Worm (Caenorhabditis elegans) whole organism, L1 larva: ENCODE results near the gene H39E23.3.
"Not testable (repeated sequence)": the region's sequence is repeated elsewhere in the genome, so short reads cannot be mapped to it uniquely, and the experiment has no call there.

Source experiments
- C16A3.4 ChIP-seq: fragments of 150-350 bp; optimal IDR thresholded peaks from 2 replicates; lab custom pipeline; 2014; ENCODE audit warnings: missing biosample characterization, missing genetic modification characterization
- blmp-1 ChIP-seq: fragments of 150-350 bp; optimal IDR thresholded peaks from 2 replicates; lab custom pipeline; 2014; ENCODE audit warnings: missing biosample characterization, missing genetic modification characterization
- ceh-90 ChIP-seq: sonication (generic microtip); optimal IDR thresholded peaks from 2 replicates; lab custom pipeline; 2016; ENCODE audit warnings: missing genetic modification characterization, missing compliant biosample characterization
- ces-1 ChIP-seq: fragments of 150-350 bp; optimal IDR thresholded peaks from 2 replicates; lab custom pipeline; 2014; ENCODE audit warnings: missing biosample characterization, missing genetic modification reagents, missing genetic modification characterization
- efl-1 ChIP-seq, 4 experiments: fragments of 150-350 bp; optimal IDR thresholded peaks in 3 of 4; peaks in 1 of 4; 1 replicate in 1 of 4; 2 replicates in 3 of 4; lab custom pipeline; 2014; ENCODE audit warnings: missing biosample characterization in 2 of 4, missing genetic modification characterization in 2 of 4, missing genetic modification reagents in 2 of 4
- egl-13 ChIP-seq: sonication (generic microtip); optimal IDR thresholded peaks from 2 replicates; lab custom pipeline; 2016; ENCODE audit warnings: missing genotype, missing genetic modification reagents, missing genetic modification characterization, missing compliant biosample characterization
- elt-2 ChIP-seq: sonication (generic microtip); optimal IDR thresholded peaks from 2 replicates; lab custom pipeline; 2016; ENCODE audit warnings: missing genetic modification characterization, mild to moderate bottlenecking, inconsistent platforms, missing compliant biosample characterization, missing genetic modification reagents
- elt-3 ChIP-seq, 6 experiments: fragments of 150-350 bp in 1 of 6; sonication (generic microtip); optimal IDR thresholded peaks; 2 replicates each; lab custom pipeline; 2017 to 2018; ENCODE audit warnings: missing biosample characterization in 6 of 6, missing genetic modification characterization in 6 of 6, inconsistent platforms in 1 of 6
- ets-5 ChIP-seq: fragments of 200-800 bp; sonication (Bioruptor generic); IDR thresholded peaks from 2 replicates; pipeline ENCODE4 v1.3.6; 2022; ENCODE audit warnings: missing genetic modification characterization, missing compliant biosample characterization
- fkh-10 ChIP-seq: sonication (generic microtip); optimal IDR thresholded peaks from 2 replicates; lab custom pipeline; 2017; ENCODE audit warnings: missing biosample characterization, missing genetic modification reagents, missing genetic modification characterization
- fos-1 ChIP-seq: fragments of 150-350 bp; optimal IDR thresholded peaks from 2 replicates; lab custom pipeline; 2014; ENCODE audit warnings: missing biosample characterization, missing genetic modification characterization
- grh-1 ChIP-seq: fragments of 200-800 bp; sonication (Bioruptor generic); IDR thresholded peaks from 2 replicates; pipeline ENCODE4 v1.3.6; 2022; ENCODE audit warnings: missing genetic modification reagents, missing genetic modification characterization, missing compliant biosample characterization
- hpl-2 ChIP-seq: fragments of 150-350 bp; optimal IDR thresholded peaks from 2 replicates; lab custom pipeline; 2014; ENCODE audit warnings: missing biosample characterization, missing genetic modification reagents, missing genetic modification characterization
- irx-1 ChIP-seq: sonication (generic microtip); optimal IDR thresholded peaks from 2 replicates; lab custom pipeline; 2016; ENCODE audit warnings: missing genetic modification characterization, missing compliant biosample characterization
- lin-13 ChIP-seq: fragments of 150-350 bp; optimal IDR thresholded peaks from 2 replicates; lab custom pipeline; 2014; ENCODE audit warnings: missing biosample characterization, missing genetic modification reagents, missing genetic modification characterization
- lin-14 ChIP-seq: fragments of 200-800 bp; sonication (Bioruptor generic); optimal IDR thresholded peaks from 2 replicates; lab custom pipeline; 2018; ENCODE audit warnings: mild to moderate bottlenecking, missing genetic modification characterization, moderate library complexity, missing compliant biosample characterization
- lin-35 ChIP-seq, 2 experiments: fragments of 150-350 bp; optimal IDR thresholded peaks; 2 replicates each; lab custom pipeline; 2014; ENCODE audit warnings: missing biosample characterization in 2 of 2, missing genetic modification characterization in 2 of 2, missing genetic modification reagents in 2 of 2
- mef-2 ChIP-seq: fragments of 150-350 bp; optimal IDR thresholded peaks from 2 replicates; lab custom pipeline; 2014; ENCODE audit warnings: missing biosample characterization, missing genetic modification characterization
- mep-1 ChIP-seq: fragments of 150-350 bp; optimal IDR thresholded peaks from 2 replicates; lab custom pipeline; 2014; ENCODE audit warnings: missing biosample characterization, missing genetic modification characterization
- nhr-11 ChIP-seq: fragments of 150-350 bp; optimal IDR thresholded peaks from 2 replicates; lab custom pipeline; 2014; ENCODE audit warnings: missing biosample characterization, missing genetic modification characterization
- nhr-20 ChIP-seq: sonication (generic microtip); optimal IDR thresholded peaks from 2 replicates; lab custom pipeline; 2016; ENCODE audit warnings: mild to moderate bottlenecking, missing genetic modification characterization, missing compliant biosample characterization
- nhr-237 ChIP-seq: fragments of 150-350 bp; optimal IDR thresholded peaks from 2 replicates; lab custom pipeline; 2014; ENCODE audit warnings: missing biosample characterization, missing genetic modification characterization
- nhr-47 ChIP-seq: sonication (generic microtip); optimal IDR thresholded peaks from 2 replicates; lab custom pipeline; 2016; ENCODE audit warnings: mild to moderate bottlenecking, missing genetic modification characterization, moderate library complexity, missing compliant biosample characterization
- nhr-71 ChIP-seq: sonication (generic microtip); optimal IDR thresholded peaks from 2 replicates; lab custom pipeline; 2016; ENCODE audit warnings: mild to moderate bottlenecking, missing genetic modification characterization, moderate library complexity, missing compliant biosample characterization
- nhr-76 ChIP-seq: sonication (generic microtip); optimal IDR thresholded peaks from 2 replicates; lab custom pipeline; 2017; ENCODE audit warnings: missing biosample characterization, missing genetic modification characterization
- nhr-85 ChIP-seq: sonication (generic microtip); peaks from one replicate; lab custom pipeline; 2016; ENCODE audit warnings: missing genetic modification characterization, inconsistent platforms, missing compliant biosample characterization
- nhr-90 ChIP-seq: sonication (generic microtip); optimal IDR thresholded peaks from 2 replicates; lab custom pipeline; 2016; ENCODE audit warnings: mild to moderate bottlenecking, missing genetic modification characterization, missing compliant biosample characterization; ENCODE audit not compliant: poor library complexity
- pax-3 ChIP-seq: fragments of 200-800 bp; sonication (Bioruptor generic); optimal IDR thresholded peaks from 2 replicates; lab custom pipeline; 2018; ENCODE audit warnings: mild to moderate bottlenecking, missing genetic modification characterization, moderate library complexity, missing compliant biosample characterization
- rnt-1 ChIP-seq: sonication (generic microtip); optimal IDR thresholded peaks from 2 replicates; lab custom pipeline; 2016; ENCODE audit warnings: mild to moderate bottlenecking, missing genetic modification characterization, moderate library complexity, missing compliant biosample characterization
- snpc-4 ChIP-seq: fragments of 150-350 bp; optimal IDR thresholded peaks from 2 replicates; lab custom pipeline; 2014; ENCODE audit warnings: missing biosample characterization, missing genetic modification characterization
- snu-23 ChIP-seq: sonication (generic microtip); optimal IDR thresholded peaks from 2 replicates; lab custom pipeline; 2016; ENCODE audit warnings: missing genetic modification characterization, missing compliant biosample characterization
- sup-37 ChIP-seq: fragments of 200-800 bp; sonication (Bioruptor generic); optimal IDR thresholded peaks from 2 replicates; lab custom pipeline; 2018; ENCODE audit warnings: mild to moderate bottlenecking, missing genetic modification characterization, missing compliant biosample characterization
- unc-130 ChIP-seq: fragments of 150-350 bp; optimal IDR thresholded peaks from 2 replicates; lab custom pipeline; 2017; ENCODE audit warnings: missing biosample characterization, missing genetic modification characterization, inconsistent platforms
- unc-30 ChIP-seq: sonication (generic microtip); optimal IDR thresholded peaks from 2 replicates; lab custom pipeline; 2017; ENCODE audit warnings: missing biosample characterization, missing genetic modification characterization
- vab-15 ChIP-seq: sonication (generic microtip); optimal IDR thresholded peaks from 2 replicates; lab custom pipeline; 2017; ENCODE audit warnings: missing genotype, mild to moderate bottlenecking, missing genetic modification characterization, missing compliant biosample characterization
- ztf-4 ChIP-seq: fragments of 150-350 bp; optimal IDR thresholded peaks from 2 replicates; lab custom pipeline; 2014; ENCODE audit warnings: missing biosample characterization, missing genetic modification characterization

The H39E23.3 gene

DNA sequence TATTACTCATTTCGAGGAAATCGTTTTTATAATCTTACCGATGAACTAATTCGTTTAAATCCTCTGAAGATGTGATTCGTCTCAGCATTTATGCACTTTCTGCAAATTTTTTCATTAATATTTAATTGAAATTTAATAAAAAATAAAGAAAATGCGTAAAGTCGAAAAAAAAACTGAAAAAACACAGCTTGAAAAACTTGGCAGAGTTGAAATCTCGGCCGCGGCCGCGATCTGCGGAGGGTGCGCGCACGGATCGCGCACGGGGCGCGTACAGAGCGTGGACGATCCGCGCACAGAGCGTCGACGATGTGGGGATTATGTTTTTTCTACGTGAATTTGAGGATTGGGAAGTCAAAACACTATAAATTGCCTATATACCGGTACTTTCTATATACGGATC is 30.2 kb downstream of the H39E23.3 start, which contains the start of gene AH10.4:
AH10.4 (minus strand) TSS at position 101 of the 400 bp plus-strand sequence.
- not testable (repeated sequence) for TF ChIP-seq blmp-1 (tag; lab: Kevin White, UChicago); hpl-2 (GFP tag; lab: Kevin White, UChicago); sup-37 (GFP tag; lab: Kevin White, UChicago)

DNA sequence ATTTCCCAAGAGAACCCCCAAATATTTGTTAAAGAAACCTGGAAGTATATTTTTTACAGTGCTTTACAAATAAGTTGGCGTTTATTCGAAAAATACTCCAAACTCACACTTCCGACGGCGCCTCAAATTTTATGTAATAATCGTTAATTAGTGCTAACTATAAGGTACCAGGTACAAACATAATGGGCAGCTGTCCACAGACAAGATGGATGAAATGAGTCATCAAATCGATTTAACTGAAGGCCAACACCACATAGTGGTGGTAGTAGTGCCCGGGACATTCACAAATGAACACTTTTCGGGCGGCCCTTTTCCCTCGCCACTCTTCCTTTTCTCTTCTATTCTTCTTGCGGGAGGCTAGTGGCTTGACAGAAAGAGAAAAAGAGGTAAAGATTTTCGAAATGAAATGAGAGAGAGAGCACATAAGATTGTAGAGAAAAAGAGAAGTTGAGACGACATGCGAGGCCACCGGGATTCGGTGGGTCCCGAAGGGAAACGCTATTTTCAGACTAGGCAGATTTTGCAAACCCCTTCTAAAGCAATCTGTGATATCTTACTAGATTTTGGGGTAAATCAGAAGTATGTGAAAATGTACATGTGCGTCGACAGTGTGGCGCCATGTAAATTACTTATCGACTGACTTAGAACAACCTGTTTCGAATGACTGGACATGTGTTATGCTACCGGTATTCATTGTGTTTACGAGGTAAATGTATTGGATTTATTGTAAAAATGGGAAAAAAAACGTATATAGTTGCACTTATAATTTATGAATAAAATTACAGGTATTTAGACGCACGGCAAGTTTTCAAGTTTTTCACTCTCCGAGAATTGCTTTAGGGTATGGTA is 31.9 kb downstream of the H39E23.3 start:
- no peak for TF ChIP-seq unc-30
- no peak for TF ChIP-seq ceh-90 (tag; lab: Kevin White, UChicago)
- TF ChIP-seq efl-1 (optimal IDR thresholded peaks at IDR 0.05; lab: Kevin White, UChicago), result no peak
- TF ChIP-seq efl-1 (GFP tag; optimal IDR thresholded peaks at IDR 0.05 in 1 of 2; lab: Kevin White, UChicago), result peak in 1 of 2 experiments; percentile 74
- TF ChIP-seq lin-13 (GFP tag; lab: Kevin White, UChicago), result no peak
- TF ChIP-seq nhr-85 (tag; lab: Kevin White, UChicago), result peak; percentile 62
- peak in 1 of 6 experiments; percentile 13 for TF ChIP-seq elt-3 (tag; optimal IDR thresholded peaks at IDR 0.05; lab: Kevin White, UChicago)
- peak; percentile 27 for TF ChIP-seq snu-23 (GFP tag; lab: Kevin White, UChicago)
- peak; percentile 59 for TF ChIP-seq mep-1 (tag; lab: Kevin White, UChicago)
- TF ChIP-seq ets-5 (GFP tag; lab: Robert Waterston, UW), result no peak
- peak; percentile 68 for TF ChIP-seq blmp-1 (tag; lab: Kevin White, UChicago)
- TF ChIP-seq grh-1, result peak; percentile 49; the same call in 1 of the 2 replicates
- peak; percentile 60 for TF ChIP-seq fos-1
- TF ChIP-seq elt-2 (tag; lab: Kevin White, UChicago), result no peak
- peak; percentile 83 for TF ChIP-seq lin-14 (GFP tag; lab: Kevin White, UChicago)
- peak; percentile 10 for TF ChIP-seq nhr-71
- peak; percentile 21 for TF ChIP-seq rnt-1 (tag; lab: Kevin White, UChicago)
- TF ChIP-seq lin-35 (GFP tag; optimal IDR thresholded peaks at IDR 0.05; lab: Kevin White, UChicago), result peak in 1 of 2 experiments; percentile 10
- TF ChIP-seq unc-130 (tag; lab: Kevin White, UChicago), result peak; percentile 28
- TF ChIP-seq, all 84 proteins: peak for 13

DNA sequence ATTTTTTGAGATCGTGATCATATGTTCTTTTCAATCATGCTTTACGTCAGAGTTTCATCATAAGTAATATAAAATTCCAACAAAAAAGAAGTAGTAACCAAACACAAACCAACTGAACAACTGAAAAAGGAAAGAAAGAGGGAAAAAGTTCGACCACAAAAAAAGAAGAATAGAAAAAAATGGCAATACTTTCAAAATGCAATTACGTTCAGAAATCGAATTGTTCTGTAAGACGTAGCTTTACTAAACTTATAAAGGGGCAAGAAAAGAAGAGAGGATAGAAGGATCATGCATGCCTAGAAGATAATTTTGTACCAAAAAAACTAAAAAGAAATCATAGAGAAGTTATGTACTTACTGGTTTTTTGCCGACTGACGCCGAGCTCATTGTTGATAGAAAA is 33.1 kb downstream of the H39E23.3 start:
- TF ChIP-seq fos-1 (no peak), lin-14 (GFP tag; lab: Kevin White, UChicago) (peak; percentile 68), nhr-237 (tag; lab: Kevin White, UChicago) (no peak), nhr-11 (tag; lab: Kevin White, UChicago) (no peak), nhr-76 (no peak), nhr-20 (tag; lab: Kevin White, UChicago) (no peak), snpc-4 (tag; lab: Kevin White, UChicago) (no peak), mef-2 (no peak), pax-3 (tag; lab: Kevin White, UChicago) (no peak), nhr-90 (tag; lab: Kevin White, UChicago) (no peak), ces-1 (GFP tag; lab: Kevin White, UChicago) (peak; percentile 95), nhr-47 (tag; lab: Kevin White, UChicago) (peak; percentile 10), fkh-10 (GFP tag; lab: Kevin White, UChicago) (peak; percentile 89), C16A3.4 (no peak), efl-1 (optimal IDR thresholded peaks at IDR 0.05; lab: Kevin White, UChicago) (no peak), efl-1 (GFP tag; optimal IDR thresholded peaks at IDR 0.05 in 1 of 2; lab: Kevin White, UChicago) (peak in 1 of 2 experiments; percentile 70), vab-15 (tag; lab: Kevin White, UChicago) (no peak), irx-1 (no peak)

DNA sequence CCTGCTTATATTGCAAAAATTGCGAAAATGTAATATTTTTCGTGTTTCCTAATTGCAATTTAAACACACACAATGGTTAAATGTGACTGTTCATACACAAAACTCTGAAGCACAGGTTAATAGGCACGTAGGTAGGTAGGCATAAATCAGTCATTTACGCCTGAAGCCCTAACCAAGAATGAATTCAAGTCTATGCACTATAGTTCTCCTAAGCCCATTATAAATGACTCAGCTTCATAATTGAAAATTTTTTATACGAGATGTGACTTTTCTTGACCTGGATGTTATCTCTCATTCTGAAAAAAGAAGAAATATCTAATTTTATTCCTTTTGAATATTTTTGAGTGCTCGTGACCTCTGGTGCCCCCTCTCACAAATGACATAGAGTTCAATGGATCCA is 34.2 kb downstream of the H39E23.3 start:
- TF ChIP-seq egl-13 (tag; lab: Kevin White, UChicago), result no peak
- TF ChIP-seq mep-1 (tag; lab: Kevin White, UChicago), result no peak
- no peak for TF ChIP-seq ztf-4 (tag; lab: Kevin White, UChicago)
- TF ChIP-seq, all 84 proteins: peak for 0
